Worm (Caenorhabditis elegans): ENCODE data around the gene T13C5.7.

ce11 chrX:6206305-6206704, 25.9 kb downstream of the T13C5.7 start, which contains the start of gene mtp-18:
- TF ChIP-seq nhr-11 (tag; optimal IDR thresholded peaks at IDR 0.05) (no peak), ceh-34 (tag; optimal IDR thresholded peaks at IDR 0.05) (no peak), lim-6 (tag; optimal IDR thresholded peaks at IDR 0.05) (no peak), Y22D7AL.16 (tag; optimal IDR thresholded peaks at IDR 0.05) (no peak)
